Worm (Caenorhabditis elegans) whole organism, young adult: ENCODE data around the gene C06E8.5.
A peak's percentile ranks its signal among the peaks of the same experiment; 100 is the strongest.

ENCODE experiments used
- F37B4.10 ChIP-seq: fragments of 200-800 bp; sonication (Bioruptor generic); IDR thresholded peaks from 2 replicates; pipeline ENCODE4 v1.3.6; 2022; ENCODE audit warnings: missing genetic modification characterization, missing compliant biosample characterization
- F49E8.2 ChIP-seq: sonication (generic microtip); optimal IDR thresholded peaks from 3 replicates; lab custom pipeline; 2017; ENCODE audit warnings: missing genetic modification characterization, mild to moderate bottlenecking, missing compliant biosample characterization, antibody characterized with exemption, moderate library complexity; ENCODE audit not compliant: insufficient read depth
- F55B11.4 ChIP-seq: sonication (generic microtip); optimal IDR thresholded peaks from 2 replicates; lab custom pipeline; 2016; ENCODE audit warnings: missing compliant biosample characterization, missing genetic modification characterization, borderline replicate concordance; ENCODE audit not compliant: insufficient read depth
- F57C9.4 ChIP-seq: sonication (generic microtip); optimal IDR thresholded peaks from 2 replicates; lab custom pipeline; 2017; ENCODE audit warnings: mild to moderate bottlenecking, missing genetic modification characterization, missing compliant biosample characterization
- K11D2.4 ChIP-seq: fragments of 200-800 bp; sonication (Bioruptor generic); IDR thresholded peaks from 2 replicates; pipeline ENCODE4 v1.3.6; 2022; ENCODE audit warnings: missing genetic modification reagents, missing genetic modification characterization, missing compliant biosample characterization
- T07F8.4 ChIP-seq: sonication (generic microtip); optimal IDR thresholded peaks from 2 replicates; lab custom pipeline; 2016; ENCODE audit warnings: mild to moderate bottlenecking, missing genetic modification characterization, moderate library complexity, missing compliant biosample characterization
- T26A5.8 ChIP-seq: sonication (generic microtip); optimal IDR thresholded peaks from 2 replicates; lab custom pipeline; 2016; ENCODE audit warnings: missing genetic modification characterization, missing compliant biosample characterization
- Y53F4B.3 ChIP-seq: fragments of 200-800 bp; sonication (Bioruptor generic); IDR thresholded peaks from 2 replicates; pipeline ENCODE4 v1.3.6; 2022; ENCODE audit warnings: missing genetic modification reagents, missing genetic modification characterization, missing compliant biosample characterization
- ama-1 ChIP-seq, 3 experiments: fragments of 150-350 bp in 1 of 3; sonication (generic microtip) in 2 of 3; optimal IDR thresholded peaks; 2 replicates each; lab custom pipeline; 2014 to 2018; ENCODE audit warnings: missing biosample characterization in 2 of 3, missing genetic modification characterization in 2 of 3, missing genetic modification reagents in 2 of 3
- atf-7 ChIP-seq: sonication (generic microtip); optimal IDR thresholded peaks from 2 replicates; lab custom pipeline; 2017; ENCODE audit warnings: mild to moderate bottlenecking, missing genetic modification characterization, missing compliant biosample characterization
- bed-2 ChIP-seq: fragments of 200-800 bp; sonication (Bioruptor generic); IDR thresholded peaks from 2 replicates; pipeline ENCODE4 v1.3.6; 2022; ENCODE audit warnings: missing genetic modification reagents, missing genetic modification characterization, missing compliant biosample characterization
- cebp-2 ChIP-seq: fragments of 200-800 bp; sonication (Bioruptor generic); IDR thresholded peaks from 2 replicates; pipeline ENCODE4 v1.3.6; 2022; ENCODE audit warnings: missing genetic modification characterization, missing compliant biosample characterization
- ceh-100 ChIP-seq: fragments of 200-800 bp; sonication (Bioruptor generic); IDR thresholded peaks from 2 replicates; pipeline ENCODE4 v1.3.6; 2022; ENCODE audit warnings: missing genetic modification reagents, missing genetic modification characterization, missing compliant biosample characterization
- ceh-58 ChIP-seq: fragments of 200-800 bp; sonication (Bioruptor generic); IDR thresholded peaks from 2 replicates; pipeline ENCODE4 v1.3.6; 2022; ENCODE audit warnings: missing genetic modification characterization, missing compliant biosample characterization
- dox-1 ChIP-seq: fragments of 200-800 bp; sonication (Bioruptor generic); IDR thresholded peaks from 2 replicates; pipeline ENCODE4 v1.3.6; 2022; ENCODE audit warnings: missing genetic modification reagents, missing genetic modification characterization, missing compliant biosample characterization
- dpff-1 ChIP-seq: sonication (generic microtip); optimal IDR thresholded peaks from 2 replicates; lab custom pipeline; 2017; ENCODE audit warnings: mild to moderate bottlenecking, missing genetic modification characterization, missing compliant biosample characterization
- efl-1 ChIP-seq: fragments of 150-350 bp; optimal IDR thresholded peaks from 2 replicates; lab custom pipeline; 2014; ENCODE audit warnings: missing biosample characterization, missing genetic modification reagents, missing genetic modification characterization
- egl-18 ChIP-seq: fragments of 200-800 bp; sonication (Bioruptor generic); IDR thresholded peaks from 2 replicates; pipeline ENCODE4 v1.3.6; 2022; ENCODE audit warnings: missing genetic modification reagents, missing genetic modification characterization, missing compliant biosample characterization
- egrh-3 ChIP-seq: fragments of 200-800 bp; sonication (Bioruptor generic); IDR thresholded peaks from 2 replicates; pipeline ENCODE4 v1.3.6; 2022; ENCODE audit warnings: missing genetic modification reagents, missing genetic modification characterization, missing compliant biosample characterization
- ets-4 ChIP-seq: fragments of 200-800 bp; sonication (Bioruptor generic); optimal IDR thresholded peaks from 2 replicates; lab custom pipeline; 2018; ENCODE audit warnings: mild to moderate bottlenecking, missing genetic modification characterization, missing compliant biosample characterization
- fkh-3 ChIP-seq: sonication (generic microtip); optimal IDR thresholded peaks from 2 replicates; lab custom pipeline; 2016; ENCODE audit warnings: mild to moderate bottlenecking, missing genetic modification characterization, missing compliant biosample characterization
- hmg-1.2 ChIP-seq: fragments of 200-800 bp; sonication (Bioruptor generic); IDR thresholded peaks from 2 replicates; pipeline ENCODE4 v1.3.6; 2022; ENCODE audit warnings: missing genetic modification reagents, missing genetic modification characterization, missing compliant biosample characterization
- let-607 ChIP-seq, 2 experiments: fragments of 200-800 bp in 1 of 2; sonication (Bioruptor generic) in 1 of 2; sonication (generic microtip) in 1 of 2; optimal IDR thresholded peaks; 2 replicates each; lab custom pipeline; 2016 to 2018; ENCODE audit warnings: mild to moderate bottlenecking in 2 of 2, missing compliant biosample characterization in 2 of 2, missing genetic modification characterization in 2 of 2, moderate library complexity in 2 of 2, missing genotype in 1 of 2
- lin-35 ChIP-seq, 3 experiments: fragments of 150-350 bp in 2 of 3; sonication (generic microtip) in 1 of 3; optimal IDR thresholded peaks; 2 replicates each; lab custom pipeline; 2014 to 2018; ENCODE audit warnings: missing biosample characterization in 3 of 3, missing genetic modification characterization in 3 of 3, missing genetic modification reagents in 3 of 3
- lir-1 ChIP-seq: fragments of 200-800 bp; sonication (Bioruptor generic); conservative IDR thresholded peaks from 2 replicates; pipeline ENCODE4 v1.3.6; 2022; ENCODE audit warnings: missing genetic modification reagents, missing genetic modification characterization, missing compliant biosample characterization
- madf-10 ChIP-seq: sonication (generic microtip); optimal IDR thresholded peaks from 2 replicates; lab custom pipeline; 2016; ENCODE audit warnings: mild to moderate bottlenecking, missing genetic modification characterization, missing compliant biosample characterization
- madf-6 ChIP-seq: fragments of 200-800 bp; sonication (Bioruptor generic); IDR thresholded peaks from 2 replicates; pipeline ENCODE4 v1.3.6; 2022; ENCODE audit warnings: missing genetic modification reagents, missing genetic modification characterization, missing compliant biosample characterization
- mcd-1 ChIP-seq: fragments of 200-800 bp; sonication (Bioruptor generic); IDR thresholded peaks from 2 replicates; pipeline ENCODE4 v1.3.6; 2022; ENCODE audit warnings: missing genetic modification reagents, missing genetic modification characterization, missing compliant biosample characterization
- nfyb-1 ChIP-seq: fragments of 200-800 bp; sonication (Bioruptor generic); IDR thresholded peaks from 2 replicates; pipeline ENCODE4 v1.3.6; 2022; ENCODE audit warnings: missing genetic modification reagents, missing genetic modification characterization, missing compliant biosample characterization
- nhr-80 ChIP-seq: sonication (generic microtip); optimal IDR thresholded peaks from 2 replicates; lab custom pipeline; 2016; ENCODE audit warnings: missing genetic modification characterization, missing compliant biosample characterization
- pbrm-1 ChIP-seq: fragments of 200-800 bp; sonication (Bioruptor generic); IDR thresholded peaks from 2 replicates; pipeline ENCODE4 v1.3.6; 2022; ENCODE audit warnings: missing genetic modification reagents, missing genetic modification characterization, missing compliant biosample characterization
- rcor-1 ChIP-seq: fragments of 200-800 bp; sonication (Bioruptor generic); IDR thresholded peaks from 2 replicates; pipeline ENCODE4 v1.3.6; 2022; ENCODE audit warnings: missing genetic modification reagents, missing genetic modification characterization, missing compliant biosample characterization
- rec-8 ChIP-seq, 2 experiments: sonication (generic microtip); optimal IDR thresholded peaks; 2 replicates each; lab custom pipeline; 2016; ENCODE audit warnings: mild to moderate bottlenecking in 2 of 2, missing genetic modification characterization in 2 of 2, missing genetic modification reagents in 2 of 2, missing genotype in 2 of 2, missing biosample characterization in 1 of 2, missing compliant biosample characterization in 1 of 2, moderate library complexity in 1 of 2
- repo-1 ChIP-seq: sonication (generic microtip); optimal IDR thresholded peaks from 2 replicates; lab custom pipeline; 2017; ENCODE audit warnings: mild to moderate bottlenecking, missing genetic modification characterization, missing compliant biosample characterization
- snpc-1.1 ChIP-seq: sonication (generic microtip); optimal IDR thresholded peaks from 2 replicates; lab custom pipeline; 2017; ENCODE audit warnings: missing genetic modification characterization, mild to moderate bottlenecking, missing compliant biosample characterization, antibody characterized with exemption, moderate library complexity, missing genotype, missing genetic modification reagents; ENCODE audit not compliant: insufficient read depth
- snpc-4 ChIP-seq, 5 experiments: fragments of 150-350 bp in 1 of 5; sonication (generic microtip) in 4 of 5; optimal IDR thresholded peaks; 2 replicates each; lab custom pipeline; 2014 to 2018; ENCODE audit warnings: missing genetic modification characterization in 5 of 5, missing biosample characterization in 3 of 5, antibody characterized with exemption in 2 of 5, mild to moderate bottlenecking in 2 of 5, missing compliant biosample characterization in 2 of 5, missing genotype in 2 of 5, moderate library complexity in 2 of 5, missing genetic modification reagents in 1 of 5
- tbx-9 ChIP-seq: sonication (generic microtip); optimal IDR thresholded peaks from 2 replicates; lab custom pipeline; 2016; ENCODE audit warnings: borderline replicate concordance, missing genetic modification characterization, inconsistent platforms, missing compliant biosample characterization
- xnd-1 ChIP-seq: sonication (generic microtip); optimal IDR thresholded peaks from 2 replicates; lab custom pipeline; 2016; ENCODE audit warnings: missing genotype, missing genetic modification reagents, missing genetic modification characterization, missing compliant biosample characterization
- zfh-2 ChIP-seq: fragments of 200-800 bp; sonication (Bioruptor generic); conservative IDR thresholded peaks from 2 replicates; pipeline ENCODE4 v1.3.6; 2022; ENCODE audit warnings: missing genetic modification reagents, missing genetic modification characterization, missing compliant biosample characterization
- ztf-25 ChIP-seq: fragments of 200-800 bp; sonication (Bioruptor generic); IDR thresholded peaks from 2 replicates; pipeline ENCODE4 v1.3.6; 2022; ENCODE audit warnings: missing genetic modification reagents, missing genetic modification characterization, missing compliant biosample characterization

The C06E8.5 gene

DNA sequence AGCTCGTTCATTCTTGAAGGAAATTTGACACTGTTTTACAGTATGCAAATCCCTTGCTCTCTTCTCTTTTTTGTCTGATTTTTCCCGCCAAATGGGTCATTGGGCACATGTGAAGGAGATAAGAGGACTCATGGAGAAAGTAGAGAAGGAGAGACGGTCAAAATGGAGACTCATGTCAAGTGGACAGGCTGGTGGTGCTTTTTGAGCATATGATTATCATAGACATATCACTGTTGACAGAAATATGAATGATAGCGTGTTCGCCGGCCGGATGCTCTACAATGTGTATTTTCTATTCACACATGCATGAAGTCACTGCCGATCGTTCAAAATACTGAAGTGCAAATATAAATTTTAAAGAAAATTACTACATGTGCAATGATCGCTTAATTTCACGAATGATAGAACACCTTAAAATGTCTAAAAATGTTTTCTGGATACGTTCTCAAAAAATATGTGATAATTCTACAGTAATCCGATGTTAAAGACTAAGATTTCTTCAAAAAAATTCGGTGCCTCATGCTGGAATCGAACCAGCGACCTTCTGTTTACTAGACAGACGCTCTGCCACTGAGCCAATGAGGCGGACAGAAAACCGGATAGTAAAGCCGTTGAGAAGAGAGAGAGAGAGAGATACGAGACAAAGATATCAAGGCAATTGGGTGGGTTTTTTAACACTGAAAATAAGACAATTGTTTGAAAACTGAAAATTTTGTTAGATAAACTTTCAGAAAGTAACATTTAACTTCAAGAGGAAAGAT is 25.0 kb upstream of the C06E8.5 start (continued):
- TF ChIP-seq atf-7 (tag; lab: Kevin White, UChicago) (peak; percentile 23), hmg-1.2 (GFP tag; lab: Robert Waterston, UW) (peak; percentile 43), rec-8 (tag; optimal IDR thresholded peaks at IDR 0.05; lab: Kevin White, UChicago) (peak; percentile 8 to 19), F55B11.4 (tag; lab: Kevin White, UChicago) (no peak), nfyb-1 (GFP tag; lab: Robert Waterston, UW) (peak; percentile 58; the same call in 1 of the 2 replicates), F49E8.2 (peak; percentile 36), egl-18 (GFP tag; lab: Robert Waterston, UW) (no peak), K11D2.4 (GFP tag; lab: Robert Waterston, UW) (no peak), lin-35 (GFP tag; optimal IDR thresholded peaks at IDR 0.05; lab: Kevin White, UChicago) (peak in 1 of 3 experiments; percentile 39), F57C9.4 (tag; lab: Kevin White, UChicago) (no peak)

DNA sequence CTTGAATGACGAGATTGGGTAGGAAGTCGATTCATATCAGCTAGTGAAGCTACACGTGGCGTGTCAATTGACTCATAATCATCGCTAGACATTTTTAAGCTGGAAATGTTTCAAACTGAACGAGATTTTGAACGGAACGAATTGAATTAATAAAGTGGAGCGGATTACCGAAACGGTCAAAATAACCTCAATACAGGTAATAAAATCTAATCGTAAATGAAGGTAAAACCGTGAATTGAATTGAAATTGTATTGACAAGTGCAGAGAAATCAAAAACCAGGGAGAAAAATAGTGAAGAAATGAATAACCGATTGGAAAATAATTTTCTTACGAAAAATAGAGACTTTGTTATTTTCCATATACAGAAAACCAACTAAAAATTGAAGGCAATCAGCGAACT is 23.9 kb upstream of the C06E8.5 start, which contains the start of gene cyk-1:
TSS of gene cyk-1 (minus strand) at position 101 of the 400 bp plus-strand sequence.
- TF ChIP-seq lir-1 (GFP tag; lab: Robert Waterston, UW) (no peak), snpc-1.1 (tag; lab: Kevin White, UChicago) (no peak), Y53F4B.3 (GFP tag; lab: Robert Waterston, UW) (no peak), ets-4 (no peak)

DNA sequence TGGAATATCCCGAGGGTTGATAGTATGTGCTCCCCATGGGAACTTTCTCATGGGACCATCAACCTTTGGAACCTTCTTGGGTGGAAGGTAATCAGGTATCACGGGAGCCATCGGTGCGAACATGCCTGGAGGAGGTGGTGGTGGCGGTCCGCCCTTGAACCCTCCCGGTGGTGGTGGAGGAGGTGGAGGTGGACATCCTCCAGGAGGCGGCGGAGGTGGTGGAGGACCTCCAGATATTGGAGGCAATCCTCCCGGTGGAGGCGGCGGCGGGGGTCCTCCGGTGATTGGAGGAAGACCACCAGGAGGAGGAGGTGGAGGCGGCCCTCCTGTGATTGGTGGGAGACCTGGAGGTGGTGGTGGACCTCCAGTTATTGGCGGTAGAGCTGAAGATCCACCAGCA is 20.6 kb upstream of the C06E8.5 start:
- TF ChIP-seq pbrm-1 (GFP tag; lab: Robert Waterston, UW) (no peak), madf-10 (tag; lab: Kevin White, UChicago) (no peak), xnd-1 (no peak), F37B4.10 (no peak), cebp-2 (GFP tag; lab: Robert Waterston, UW) (no peak), bed-2 (no peak), let-607 (tag; optimal IDR thresholded peaks at IDR 0.05; lab: Kevin White, UChicago) (no peak), egrh-3 (GFP tag; lab: Robert Waterston, UW) (peak; percentile 98), zfh-2 (peak; percentile 96), mcd-1 (GFP tag; lab: Robert Waterston, UW) (peak; percentile 43; the same call in 1 of the 2 replicates), ztf-25 (GFP tag; lab: Robert Waterston, UW) (0 out of 2 replicates have a peak, but pooled peaks have one; percentile 20), dpff-1 (tag; lab: Kevin White, UChicago) (no peak), Y53F4B.3 (GFP tag; lab: Robert Waterston, UW) (no peak), snpc-1.1 (tag; lab: Kevin White, UChicago) (no peak), ceh-100 (GFP tag; lab: Robert Waterston, UW) (no peak), repo-1 (tag; lab: Kevin White, UChicago) (no peak)

DNA sequence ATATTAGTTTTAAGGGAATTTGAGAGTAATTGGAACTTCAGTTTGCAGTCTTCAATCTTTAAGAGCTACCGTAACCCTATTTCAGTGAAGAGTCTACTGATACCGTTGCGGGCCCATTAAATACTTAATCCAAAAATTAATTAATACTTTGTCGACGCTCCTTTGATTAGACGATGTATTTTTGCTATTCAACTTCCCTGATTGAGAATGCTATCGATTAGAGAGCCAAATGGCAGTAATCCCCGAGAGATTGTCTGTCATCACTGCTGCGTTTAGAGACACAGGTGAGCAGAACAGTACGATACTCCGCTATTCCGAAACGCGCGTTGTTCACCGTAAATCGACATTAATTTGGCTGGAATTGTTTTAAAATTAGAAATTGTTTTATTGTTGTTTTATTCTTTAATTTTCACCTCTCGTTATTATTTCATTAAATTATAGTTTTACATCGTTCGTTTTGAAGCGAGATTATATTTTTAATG is 15.9 kb upstream of the C06E8.5 start, which contains the start of gene rfl-1:
TSS of gene rfl-1 (plus strand) at position 51 of the 482 bp plus-strand sequence.
- TF ChIP-seq mcd-1 (GFP tag; lab: Robert Waterston, UW): 0 out of 2 replicates have a peak, but pooled peaks have one; percentile 26
- TF ChIP-seq ceh-58 (GFP tag; lab: Robert Waterston, UW): no peak
- no peak for TF ChIP-seq rcor-1 (GFP tag; lab: Robert Waterston, UW)
- no peak for TF ChIP-seq ama-1 (optimal IDR thresholded peaks at IDR 0.05; lab: Kevin White, UChicago)
- TF ChIP-seq ama-1 (GFP tag; optimal IDR thresholded peaks at IDR 0.05; lab: Kevin White, UChicago): no peak
- no peak for TF ChIP-seq nhr-80 (tag; lab: Kevin White, UChicago)
- no peak for TF ChIP-seq cebp-2 (GFP tag; lab: Robert Waterston, UW)
- no peak for TF ChIP-seq fkh-3
- no peak for TF ChIP-seq efl-1 (GFP tag; lab: Kevin White, UChicago)
- peak; percentile 99 for TF ChIP-seq hmg-1.2 (GFP tag; lab: Robert Waterston, UW)
- TF ChIP-seq madf-6 (GFP tag; lab: Robert Waterston, UW): 0 out of 2 replicates have a peak, but pooled peaks have one; percentile 7
- TF ChIP-seq T26A5.8: no peak
- no peak for TF ChIP-seq T07F8.4 (tag; lab: Kevin White, UChicago)
- no peak for TF ChIP-seq dox-1 (GFP tag; lab: Robert Waterston, UW)
- no peak for TF ChIP-seq tbx-9 (tag; lab: Kevin White, UChicago)
- TF ChIP-seq snpc-4 (GFP tag; optimal IDR thresholded peaks at IDR 0.05; lab: Kevin White, UChicago): no peak
- no peak for TF ChIP-seq snpc-4 (tag; optimal IDR thresholded peaks at IDR 0.05; lab: Kevin White, UChicago)
- no peak for TF ChIP-seq madf-10 (tag; lab: Kevin White, UChicago)
